Worm (Caenorhabditis elegans) whole organism, young adult: ENCODE measurements around the gene W06D11.3.
"Not testable (repeated sequence)": the region's sequence is repeated elsewhere in the genome, so short reads cannot be mapped to it uniquely, and the experiment has no call there.

Experiments used
- B0261.1 ChIP-seq: sonication (generic microtip); optimal IDR thresholded peaks from 2 replicates; lab custom pipeline; 2016; ENCODE audit warnings: mild to moderate bottlenecking, missing genetic modification characterization, moderate library complexity, missing compliant biosample characterization
- B0336.3 ChIP-seq: fragments of 200-800 bp; sonication (Bioruptor generic); IDR thresholded peaks from 2 replicates; pipeline ENCODE4 v1.3.6; 2022; ENCODE audit warnings: missing genetic modification characterization, missing compliant biosample characterization
- C17E4.6 ChIP-seq: fragments of 200-800 bp; sonication (Bioruptor generic); IDR thresholded peaks from 2 replicates; pipeline ENCODE4 v1.3.6; 2022; ENCODE audit warnings: missing genetic modification reagents, missing genetic modification characterization, missing compliant biosample characterization
- F10E7.11 ChIP-seq: sonication (generic microtip); optimal IDR thresholded peaks from 2 replicates; lab custom pipeline; 2017; ENCODE audit warnings: mild to moderate bottlenecking, missing genetic modification characterization, moderate library complexity, missing compliant biosample characterization
- F39B2.1 ChIP-seq: fragments of 200-800 bp; sonication (Bioruptor generic); IDR thresholded peaks from 2 replicates; pipeline ENCODE4 v1.3.6; 2022; ENCODE audit warnings: missing genetic modification reagents, missing genetic modification characterization, missing compliant biosample characterization
- F52B5.7 ChIP-seq: sonication (generic microtip); optimal IDR thresholded peaks from 2 replicates; lab custom pipeline; 2016; ENCODE audit warnings: mild to moderate bottlenecking, missing genetic modification characterization, missing compliant biosample characterization
- F55B11.4 ChIP-seq: sonication (generic microtip); optimal IDR thresholded peaks from 2 replicates; lab custom pipeline; 2016; ENCODE audit warnings: missing compliant biosample characterization, missing genetic modification characterization, borderline replicate concordance; ENCODE audit not compliant: insufficient read depth
- F57C9.4 ChIP-seq: sonication (generic microtip); optimal IDR thresholded peaks from 2 replicates; lab custom pipeline; 2017; ENCODE audit warnings: mild to moderate bottlenecking, missing genetic modification characterization, missing compliant biosample characterization
- K11D2.4 ChIP-seq: fragments of 200-800 bp; sonication (Bioruptor generic); IDR thresholded peaks from 2 replicates; pipeline ENCODE4 v1.3.6; 2022; ENCODE audit warnings: missing genetic modification reagents, missing genetic modification characterization, missing compliant biosample characterization
- T26A5.8 ChIP-seq: sonication (generic microtip); optimal IDR thresholded peaks from 2 replicates; lab custom pipeline; 2016; ENCODE audit warnings: missing genetic modification characterization, missing compliant biosample characterization
- Y56A3A.18 ChIP-seq: fragments of 200-800 bp; sonication (Bioruptor generic); IDR thresholded peaks from 2 replicates; pipeline ENCODE4 v1.3.6; 2022; ENCODE audit warnings: missing genetic modification reagents, missing genetic modification characterization, missing compliant biosample characterization
- Y79H2A.3 ChIP-seq: fragments of 200-800 bp; sonication (Bioruptor generic); conservative IDR thresholded peaks from 2 replicates; pipeline ENCODE4 v1.3.6; 2022; ENCODE audit warnings: missing genetic modification reagents, missing genetic modification characterization, missing compliant biosample characterization
- atf-7 ChIP-seq: sonication (generic microtip); optimal IDR thresholded peaks from 2 replicates; lab custom pipeline; 2017; ENCODE audit warnings: mild to moderate bottlenecking, missing genetic modification characterization, missing compliant biosample characterization
- athp-1 ChIP-seq: sonication (generic microtip); optimal IDR thresholded peaks from 2 replicates; lab custom pipeline; 2017; ENCODE audit warnings: mild to moderate bottlenecking, missing genetic modification characterization, missing compliant biosample characterization
- attf-3 ChIP-seq: fragments of 200-800 bp; sonication (Bioruptor generic); conservative IDR thresholded peaks from 2 replicates; pipeline ENCODE4 v1.3.6; 2022; ENCODE audit warnings: missing genetic modification reagents, missing genetic modification characterization, missing compliant biosample characterization
- attf-5 ChIP-seq: fragments of 200-800 bp; sonication (Bioruptor generic); optimal IDR thresholded peaks from 2 replicates; lab custom pipeline; 2018; ENCODE audit warnings: mild to moderate bottlenecking, missing genetic modification characterization, missing compliant biosample characterization
- chd-7 ChIP-seq: sonication (generic microtip); optimal IDR thresholded peaks from 2 replicates; lab custom pipeline; 2016; ENCODE audit warnings: mild to moderate bottlenecking, missing genetic modification characterization, moderate library complexity, missing compliant biosample characterization
- die-1 ChIP-seq: sonication (generic microtip); optimal IDR thresholded peaks from 2 replicates; lab custom pipeline; 2016; ENCODE audit warnings: missing genotype, mild to moderate bottlenecking, missing genetic modification characterization, missing compliant biosample characterization
- dox-1 ChIP-seq: fragments of 200-800 bp; sonication (Bioruptor generic); IDR thresholded peaks from 2 replicates; pipeline ENCODE4 v1.3.6; 2022; ENCODE audit warnings: missing genetic modification reagents, missing genetic modification characterization, missing compliant biosample characterization
- ekl-4 ChIP-seq: fragments of 200-800 bp; sonication (Bioruptor generic); IDR thresholded peaks from 2 replicates; pipeline ENCODE4 v1.3.6; 2022; ENCODE audit warnings: missing genetic modification reagents, missing genetic modification characterization, missing compliant biosample characterization
- lag-1 ChIP-seq: fragments of 200-800 bp; sonication (Bioruptor generic); IDR thresholded peaks from 2 replicates; pipeline ENCODE4 v1.3.6; 2022; ENCODE audit warnings: missing genetic modification reagents, missing genetic modification characterization, missing compliant biosample characterization
- lin-40 ChIP-seq: sonication (generic microtip); optimal IDR thresholded peaks from 2 replicates; lab custom pipeline; 2016; ENCODE audit warnings: missing genetic modification characterization, mild to moderate bottlenecking, missing compliant biosample characterization, missing genotype, missing genetic modification reagents
- lir-1 ChIP-seq: fragments of 200-800 bp; sonication (Bioruptor generic); conservative IDR thresholded peaks from 2 replicates; pipeline ENCODE4 v1.3.6; 2022; ENCODE audit warnings: missing genetic modification reagents, missing genetic modification characterization, missing compliant biosample characterization
- madf-3 ChIP-seq: fragments of 200-800 bp; sonication (Bioruptor generic); IDR thresholded peaks from 2 replicates; pipeline ENCODE4 v1.3.6; 2022; ENCODE audit warnings: missing genetic modification reagents, missing genetic modification characterization, missing compliant biosample characterization
- mes-4 ChIP-seq: sonication (generic microtip); optimal IDR thresholded peaks from 2 replicates; lab custom pipeline; 2016; ENCODE audit warnings: missing genotype, missing genetic modification characterization, missing compliant biosample characterization
- mxl-1 ChIP-seq: sonication (generic microtip); optimal IDR thresholded peaks from 2 replicates; lab custom pipeline; 2016; ENCODE audit warnings: missing genetic modification characterization, missing compliant biosample characterization
- nfya-2 ChIP-seq: fragments of 200-800 bp; sonication (Bioruptor generic); IDR thresholded peaks from 2 replicates; pipeline ENCODE4 v1.3.6; 2022; ENCODE audit warnings: missing genetic modification reagents, missing genetic modification characterization, missing compliant biosample characterization
- nhr-120 ChIP-seq: fragments of 200-800 bp; sonication (Bioruptor generic); IDR thresholded peaks from 2 replicates; pipeline ENCODE4 v1.3.6; 2022; ENCODE audit warnings: missing genetic modification characterization, missing compliant biosample characterization
- nhr-80 ChIP-seq: sonication (generic microtip); optimal IDR thresholded peaks from 2 replicates; lab custom pipeline; 2016; ENCODE audit warnings: missing genetic modification characterization, missing compliant biosample characterization
- rpc-1 ChIP-seq, 2 experiments: fragments of 150-350 bp in 1 of 2; sonication (generic microtip) in 1 of 2; optimal IDR thresholded peaks; 2 replicates each; lab custom pipeline; 2014 to 2018; ENCODE audit warnings: missing biosample characterization in 1 of 2, missing genetic modification characterization in 1 of 2, missing genetic modification reagents in 1 of 2, missing genotype in 1 of 2
- sdz-38 ChIP-seq: sonication (generic microtip); optimal IDR thresholded peaks from 2 replicates; lab custom pipeline; 2016; ENCODE audit warnings: missing genotype, missing genetic modification characterization, missing compliant biosample characterization
- sea-2 ChIP-seq: fragments of 200-800 bp; sonication (Bioruptor generic); IDR thresholded peaks from 2 replicates; pipeline ENCODE4 v1.3.6; 2022; ENCODE audit warnings: missing genetic modification characterization, missing compliant biosample characterization
- snpc-1.1 ChIP-seq: sonication (generic microtip); optimal IDR thresholded peaks from 2 replicates; lab custom pipeline; 2017; ENCODE audit warnings: missing genetic modification characterization, mild to moderate bottlenecking, missing compliant biosample characterization, antibody characterized with exemption, moderate library complexity, missing genotype, missing genetic modification reagents; ENCODE audit not compliant: insufficient read depth
- snpc-3.4 ChIP-seq: sonication (generic microtip); optimal IDR thresholded peaks from 2 replicates; lab custom pipeline; 2017; ENCODE audit warnings: missing genetic modification characterization, mild to moderate bottlenecking, missing compliant biosample characterization, antibody characterized with exemption, moderate library complexity, missing genotype, missing genetic modification reagents
- tbp1 ChIP-seq: fragments of 200-800 bp; sonication (Bioruptor generic); optimal IDR thresholded peaks from 2 replicates; lab custom pipeline; 2018; ENCODE audit warnings: mild to moderate bottlenecking, missing genetic modification characterization, missing compliant biosample characterization
- unc-130 ChIP-seq: sonication (generic microtip); optimal IDR thresholded peaks from 2 replicates; lab custom pipeline; 2016; ENCODE audit warnings: missing genetic modification reagents, missing genetic modification characterization, missing compliant biosample characterization
- zfh-2 ChIP-seq: fragments of 200-800 bp; sonication (Bioruptor generic); conservative IDR thresholded peaks from 2 replicates; pipeline ENCODE4 v1.3.6; 2022; ENCODE audit warnings: missing genetic modification reagents, missing genetic modification characterization, missing compliant biosample characterization
- ztf-22 ChIP-seq: fragments of 200-800 bp; sonication (Bioruptor generic); optimal IDR thresholded peaks from 2 replicates; lab custom pipeline; 2018; ENCODE audit warnings: mild to moderate bottlenecking, missing genetic modification characterization, moderate library complexity, missing compliant biosample characterization
- ztf-28 ChIP-seq: fragments of 200-800 bp; sonication (Bioruptor generic); IDR thresholded peaks from 2 replicates; pipeline ENCODE4 v1.3.6; 2022; ENCODE audit warnings: missing genetic modification reagents, missing genetic modification characterization, missing compliant biosample characterization
- ztf-6 ChIP-seq: fragments of 200-800 bp; sonication (Bioruptor generic); IDR thresholded peaks from 2 replicates; pipeline ENCODE4 v1.3.6; 2022; ENCODE audit warnings: missing genetic modification reagents, missing genetic modification characterization, missing compliant biosample characterization

W06D11.3 gene

DNA sequence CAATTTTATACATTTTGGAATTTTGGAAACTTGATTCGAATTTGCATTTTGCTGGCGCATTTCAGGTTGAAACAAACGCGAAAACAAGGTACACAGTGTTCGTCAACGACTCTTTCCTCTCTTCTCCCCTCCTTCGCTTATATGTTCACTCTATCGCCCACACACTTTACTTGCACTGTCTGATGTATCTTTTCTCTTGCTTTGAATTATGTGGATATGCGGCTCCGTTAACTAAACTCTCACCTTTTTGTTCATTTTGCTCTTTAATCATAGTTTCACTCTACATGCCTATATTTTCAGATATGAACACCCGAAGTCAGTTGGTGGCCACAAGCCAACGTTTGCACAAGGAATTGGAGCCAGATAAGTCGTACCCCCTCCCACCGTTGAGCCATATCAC, 4.2 kb upstream of the W06D11.3 start, which contains the start of gene W06D11.1:
Gene W06D11.1 (plus strand): TSS at position 301 of the 400 bp plus-strand sequence.
- TF ChIP-seq athp-1 (tag; lab: Kevin White, UChicago) (no peak), madf-3 (GFP tag; lab: Robert Waterston, UW) (no peak), chd-7 (tag; lab: Kevin White, UChicago) (no peak), F55B11.4 (no peak), mxl-1 (no peak), unc-130 (GFP tag; lab: Kevin White, UChicago) (no peak), nfya-2 (GFP tag; lab: Robert Waterston, UW) (no peak)

ce11 chrX:12296392-12296791, 2.1 kb upstream of the W06D11.3 start, which contains the start of gene W06D11.2:
W06D11.2 (minus strand) TSS chrX:12296730.
- TF ChIP-seq C17E4.6 (GFP tag; lab: Robert Waterston, UW) (no peak), unc-130 (GFP tag; lab: Kevin White, UChicago) (no peak), ztf-6 (GFP tag; lab: Robert Waterston, UW) (no peak), dox-1 (no peak), B0336.3 (GFP tag; lab: Robert Waterston, UW) (no peak), snpc-1.1 (tag; lab: Kevin White, UChicago) (no peak), attf-3 (no peak), zfh-2 (no peak), ekl-4 (GFP tag; lab: Robert Waterston, UW) (no peak), F57C9.4 (tag; lab: Kevin White, UChicago) (no peak)

- TF ChIP-seq F39B2.1 (GFP tag; lab: Robert Waterston, UW) (no peak), mes-4 (tag; lab: Kevin White, UChicago) (no peak), nhr-120 (GFP tag; lab: Robert Waterston, UW) (no peak), sea-2 (no peak), Y79H2A.3 (GFP tag; lab: Robert Waterston, UW) (no peak), sdz-38 (tag; lab: Kevin White, UChicago) (no peak), attf-5 (GFP tag; lab: Kevin White, UChicago) (no peak), ztf-28 (GFP tag; lab: Robert Waterston, UW) (no peak), T26A5.8 (tag; lab: Kevin White, UChicago) (no peak), F52B5.7 (tag; lab: Kevin White, UChicago) (no peak), snpc-3.4 (tag; lab: Kevin White, UChicago) (no peak), dox-1 (no peak), tbp1 (no peak)
Measured at ce11 chrX:12299834-12300233, 1.4 kb downstream of the W06D11.3 start, which contains the start of gene W06D11.5. W06D11.5 (plus strand) TSS chrX:12300134.

ce11 chrX:12302755-12303154, 4.3 kb downstream of the W06D11.3 start, which contains the start of gene dot-1.3:
dot-1.3 (minus strand) TSS chrX:12302855.
- TF ChIP-seq ztf-22 (GFP tag; lab: Kevin White, UChicago); lir-1 (GFP tag; lab: Robert Waterston, UW); F10E7.11: not testable (repeated sequence)

ce11 chrX:12304231-12304630, 5.7 kb downstream of the W06D11.3 start:
- TF ChIP-seq lin-40 (tag; lab: Kevin White, UChicago) (no peak), nhr-80 (tag; lab: Kevin White, UChicago) (no peak), K11D2.4 (GFP tag; lab: Robert Waterston, UW) (0 out of 2 replicates have a peak, but pooled peaks have one; percentile 64), rpc-1 (optimal IDR thresholded peaks at IDR 0.05; lab: Kevin White, UChicago) (peak; percentile 34), rpc-1 (tag; optimal IDR thresholded peaks at IDR 0.05; lab: Kevin White, UChicago) (peak; percentile 68), Y56A3A.18 (GFP tag; lab: Robert Waterston, UW) (no peak), die-1 (tag; lab: Kevin White, UChicago) (no peak), lag-1 (GFP tag; lab: Robert Waterston, UW) (peak; percentile 72; the same call in 1 of the 2 replicates), tbp1 (peak; percentile 76), atf-7 (tag; lab: Kevin White, UChicago) (no peak), B0261.1 (tag; lab: Kevin White, UChicago) (peak; percentile 24)
